Worm (Caenorhabditis elegans): Measurements from ENCODE around the gene F53A3.1.

The F53A3.1 gene

DNA sequence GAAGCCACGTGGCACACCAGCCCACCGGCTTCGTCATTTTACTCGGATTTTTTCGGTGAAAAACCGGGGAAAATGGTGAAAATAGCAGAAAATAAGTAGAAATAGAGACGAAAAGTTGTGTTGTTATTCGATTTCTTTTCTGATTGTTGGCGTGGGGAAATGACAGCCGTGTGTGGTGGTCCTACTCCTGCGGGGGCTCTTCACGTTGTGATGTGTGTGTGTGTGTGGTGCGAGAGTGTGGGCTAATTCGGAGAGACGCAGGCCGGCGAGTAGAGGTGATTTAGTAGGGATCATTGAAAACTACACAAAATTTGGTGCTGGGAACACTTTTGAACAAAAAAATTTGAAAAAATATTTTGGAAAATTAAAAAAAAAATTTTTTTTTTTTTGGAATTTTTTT lies at the start of gene F53A3.1:
Gene F53A3.1, minus strand, starts transcription at position 150 of the 400 bp plus-strand sequence.
- TF ChIP-seq lsl-1 (GFP tag; optimal IDR thresholded peaks at IDR 0.05) (no peak), rec-8 (tag; optimal IDR thresholded peaks at IDR 0.05) (no peak), athp-1 (tag; optimal IDR thresholded peaks at IDR 0.05) (no peak), D2030.7 (GFP tag; IDR thresholded peaks at IDR 0.05) (no peak), F57C9.4 (tag; optimal IDR thresholded peaks at IDR 0.05) (no peak), C06A6.2 (GFP tag; conservative IDR thresholded peaks at IDR 0.05) (no peak), pbrm-1 (GFP tag; IDR thresholded peaks at IDR 0.05) (no peak), lag-1 (GFP tag; IDR thresholded peaks at IDR 0.05) (no peak), Y53F4B.3 (GFP tag; IDR thresholded peaks at IDR 0.05) (no peak), ztf-22 (GFP tag; optimal IDR thresholded peaks at IDR 0.05) (no peak), ama-1 (optimal IDR thresholded peaks at IDR 0.05) (no peak), ama-1 (GFP tag; optimal IDR thresholded peaks at IDR 0.05) (no peak), F23B12.7 (tag; optimal IDR thresholded peaks at IDR 0.05; ENCODE audit: insufficient read depth) (no peak), rpc-1 (optimal IDR thresholded peaks at IDR 0.05) (no peak), rpc-1 (tag; optimal IDR thresholded peaks at IDR 0.05) (no peak), F49E8.2 (tag; optimal IDR thresholded peaks at IDR 0.05; ENCODE audit: insufficient read depth) (no peak), zfh-2 (GFP tag; conservative IDR thresholded peaks at IDR 0.05) (no peak), F10E7.11 (tag; optimal IDR thresholded peaks at IDR 0.05) (no peak)

ce11 chrIII:1989940-1990339 lies 46.5 kb upstream of the F53A3.1 start:
- TF ChIP-seq ceh-40 (GFP tag; IDR thresholded peaks at IDR 0.05): no peak
- TF ChIP-seq let-526 (GFP tag; IDR thresholded peaks at IDR 0.05): no peak
- peak; percentile 55; the same call in 1 of the 2 replicates for TF ChIP-seq egrh-3 (GFP tag; IDR thresholded peaks at IDR 0.05)

- TF ChIP-seq fkh-3 (tag; optimal IDR thresholded peaks at IDR 0.05): no peak
- TF ChIP-seq lin-35 (GFP tag; optimal IDR thresholded peaks at IDR 0.05): no peak
- TF ChIP-seq aptf-2 (GFP tag; conservative IDR thresholded peaks at IDR 0.05): no peak
- TF ChIP-seq him-1 (tag; optimal IDR thresholded peaks at IDR 0.05): no peak
- no peak for TF ChIP-seq die-1 (tag; optimal IDR thresholded peaks at IDR 0.05)
- TF ChIP-seq F33H1.4 (GFP tag; IDR thresholded peaks at IDR 0.05): no peak
- no peak for TF ChIP-seq lag-1 (GFP tag; IDR thresholded peaks at IDR 0.05)
- no peak for TF ChIP-seq ccch-3 (GFP tag; optimal IDR thresholded peaks at IDR 0.05)
- TF ChIP-seq mes-4 (tag; optimal IDR thresholded peaks at IDR 0.05): no peak
- no peak for TF ChIP-seq F55B11.4 (tag; optimal IDR thresholded peaks at IDR 0.05; ENCODE audit: borderline replicate concordance, insufficient read depth)
- no peak for TF ChIP-seq Y53F4B.3 (GFP tag; IDR thresholded peaks at IDR 0.05)
- TF ChIP-seq attf-6 (GFP tag; IDR thresholded peaks at IDR 0.05): no peak
- no peak for TF ChIP-seq F10E7.11 (tag; optimal IDR thresholded peaks at IDR 0.05)
- no peak for TF ChIP-seq efl-1 (GFP tag; optimal IDR thresholded peaks at IDR 0.05)
- no peak for TF ChIP-seq cebp-1 (GFP tag; IDR thresholded peaks at IDR 0.05)
- no peak for TF ChIP-seq cebp-1 (tag; optimal IDR thresholded peaks at IDR 0.05)
- TF ChIP-seq mxl-1 (tag; optimal IDR thresholded peaks at IDR 0.05): no peak
Observed at ce11 chrIII:1987693-1988092, 44.3 kb upstream of the F53A3.1 start, which contains the start of gene Y39A3B.8. Y39A3B.8 (plus strand) TSS chrIII:1987993.

DNA sequence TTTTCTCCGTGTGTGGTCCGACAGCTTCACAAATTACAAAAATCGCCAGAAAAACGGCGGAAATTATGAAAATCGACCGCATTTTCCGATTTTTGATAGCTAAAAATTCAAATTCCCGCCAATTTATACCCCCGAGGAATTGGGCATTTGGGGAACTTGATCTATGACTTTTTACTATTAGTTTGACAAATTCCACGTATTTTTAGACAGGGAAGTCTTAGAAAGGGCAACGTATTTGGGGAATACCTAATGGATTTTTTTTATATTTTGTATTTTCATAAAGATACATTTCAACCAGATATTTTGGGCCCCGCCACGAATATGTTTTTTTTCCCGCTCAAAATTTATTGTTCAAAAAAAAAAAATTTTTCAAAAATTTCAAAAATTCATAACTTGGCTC lies 41.4 kb upstream of the F53A3.1 start, which contains the start of gene Y39A3B.7:
Gene Y39A3B.7, minus strand, starts transcription at position 101 of the 400 bp plus-strand sequence.
- TF ChIP-seq rec-8 (tag; optimal IDR thresholded peaks at IDR 0.05) (no peak), mel-28 (tag; optimal IDR thresholded peaks at IDR 0.05; ENCODE audit: borderline replicate concordance) (no peak), madf-3 (GFP tag; IDR thresholded peaks at IDR 0.05) (no peak), C17E4.6 (GFP tag; IDR thresholded peaks at IDR 0.05) (no peak), hmg-20 (GFP tag; IDR thresholded peaks at IDR 0.05) (no peak), rpc-1 (optimal IDR thresholded peaks at IDR 0.05) (no peak), rpc-1 (tag; optimal IDR thresholded peaks at IDR 0.05) (no peak), ztf-3 (GFP tag; optimal IDR thresholded peaks at IDR 0.05) (no peak), mcd-1 (GFP tag; IDR thresholded peaks at IDR 0.05) (no peak), egl-44 (GFP tag; IDR thresholded peaks at IDR 0.05) (no peak), Y67H2A.10 (GFP tag; conservative IDR thresholded peaks at IDR 0.05) (no peak)
